Fruit fly (Drosophila melanogaster) whole organism: ENCODE results near the gene Mlc1.

ENCODE experiments used
- CG8478 ChIP-seq: fragments of >200 bp; optimal IDR thresholded peaks from 2 replicates; lab custom pipeline; 2018; ENCODE audit warnings: inconsistent platforms
- Dll ChIP-seq: fragments of >200 bp; optimal IDR thresholded peaks from 2 replicates; lab custom pipeline; 2017
- EcR ChIP-seq, 2 experiments: fragments of >200 bp; optimal IDR thresholded peaks; 2 replicates each; lab custom pipeline; 2017; ENCODE audit warnings: missing biosample characterization in 2 of 2, missing genetic modification characterization in 2 of 2, missing genetic modification reagents in 2 of 2
- pan ChIP-seq: fragments of >200 bp; optimal IDR thresholded peaks from 2 replicates; lab custom pipeline; 2017
- psq ChIP-seq: fragments of >200 bp; optimal IDR thresholded peaks from 2 replicates; lab custom pipeline; 2017
- usp ChIP-seq: fragments of >200 bp; optimal IDR thresholded peaks from 2 replicates; lab custom pipeline; 2017; ENCODE audit warnings: missing biosample characterization, missing genetic modification characterization, mixed read lengths

Gene Mlc1

DNA sequence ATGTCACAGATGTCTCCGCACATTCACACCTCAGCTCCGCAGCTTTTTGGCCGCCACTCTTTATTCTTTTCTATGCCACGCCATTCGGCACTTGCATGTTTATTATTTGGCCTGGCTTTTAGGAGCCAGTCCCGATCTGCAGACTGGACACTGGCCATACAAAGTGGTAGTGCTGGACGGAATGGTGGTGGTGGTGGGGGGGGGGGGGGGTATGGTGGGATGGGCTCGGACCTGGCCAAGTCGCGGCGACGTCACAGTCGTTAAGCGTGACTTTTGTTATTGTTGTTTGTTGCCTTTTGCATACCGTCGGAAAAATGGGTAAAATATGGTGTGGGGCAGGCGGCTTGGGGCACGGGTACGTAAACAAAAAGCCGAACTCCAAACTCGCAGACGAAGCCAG lies 25.1 kb upstream of the Mlc1 start:
- TF ChIP-seq CG8478 (lab: Kevin White, UChicago) (no peak), Dll (lab: Kevin White, UChicago) (no peak), usp (GFP tag; lab: Kevin White, UChicago) (no peak), EcR (GFP tag; optimal IDR thresholded peaks at IDR 0.05; lab: Kevin White, UChicago) (no peak), pan (no peak), psq (lab: Kevin White, UChicago) (no peak)

DNA sequence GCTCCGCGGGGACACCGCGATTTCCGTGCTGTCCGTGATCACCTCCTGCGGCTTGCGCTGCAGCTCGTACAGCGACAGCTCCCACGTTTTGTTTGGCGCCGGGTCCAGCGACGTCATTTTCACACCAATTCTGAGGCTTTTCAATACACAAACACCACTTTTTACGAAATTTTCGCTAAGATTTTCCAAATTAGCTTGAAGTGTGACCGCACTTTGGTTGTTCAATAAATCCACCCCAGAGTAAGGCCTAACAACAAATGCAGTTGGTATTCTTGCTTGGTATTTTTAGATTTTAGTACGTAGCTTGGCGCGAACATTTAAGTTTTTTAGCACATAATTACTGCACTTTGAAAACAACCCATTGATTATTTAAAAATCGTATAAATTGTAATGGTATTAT lies 21.8 kb upstream of the Mlc1 start, which contains the start of gene Sce:
Sce (minus strand) TSS at position 231 of the 400 bp plus-strand sequence.
- TF ChIP-seq usp (GFP tag; lab: Kevin White, UChicago): no peak
- no peak for TF ChIP-seq pan
- TF ChIP-seq EcR (GFP tag; optimal IDR thresholded peaks at IDR 0.05; lab: Kevin White, UChicago): no peak
- no peak for TF ChIP-seq Dll (lab: Kevin White, UChicago)
- no peak for TF ChIP-seq psq (lab: Kevin White, UChicago)
- no peak for TF ChIP-seq CG8478 (lab: Kevin White, UChicago)

- TF ChIP-seq Dll (lab: Kevin White, UChicago) (no peak), psq (lab: Kevin White, UChicago) (no peak), usp (GFP tag; lab: Kevin White, UChicago) (no peak), CG8478 (lab: Kevin White, UChicago) (no peak), pan (no peak), EcR (GFP tag; optimal IDR thresholded peaks at IDR 0.05; lab: Kevin White, UChicago) (no peak)
Measured at dm6 chr3R:27679667-27680066, 19.7 kb upstream of the Mlc1 start.

DNA sequence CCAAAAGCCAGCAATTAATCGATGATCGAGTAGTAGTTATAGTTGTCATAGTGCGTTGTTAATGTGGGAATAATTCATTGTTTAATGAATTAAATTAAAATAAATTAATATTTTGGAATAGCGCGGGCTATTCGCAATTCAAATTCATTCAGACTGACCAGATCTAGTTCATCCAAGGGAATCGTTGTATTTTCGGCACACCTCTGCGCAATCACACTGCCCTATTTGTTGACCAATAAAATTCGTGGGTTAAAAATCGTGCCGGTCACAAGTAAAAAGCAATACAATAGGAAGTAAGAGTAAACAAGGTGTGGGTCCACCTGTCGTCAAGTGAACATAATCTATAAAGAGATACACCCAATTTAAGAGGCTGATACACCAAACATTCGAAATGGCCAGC lies 19.0 kb upstream of the Mlc1 start, which contains the start of gene CG12883:
CG12883 (plus strand) TSS at position 273 of the 400 bp plus-strand sequence.
- TF ChIP-seq Dll (lab: Kevin White, UChicago): no peak
- TF ChIP-seq psq (lab: Kevin White, UChicago): no peak
- no peak for TF ChIP-seq usp (GFP tag; lab: Kevin White, UChicago)
- TF ChIP-seq EcR (GFP tag; optimal IDR thresholded peaks at IDR 0.05; lab: Kevin White, UChicago): no peak
- no peak for TF ChIP-seq CG8478 (lab: Kevin White, UChicago)
- TF ChIP-seq pan: no peak

DNA sequence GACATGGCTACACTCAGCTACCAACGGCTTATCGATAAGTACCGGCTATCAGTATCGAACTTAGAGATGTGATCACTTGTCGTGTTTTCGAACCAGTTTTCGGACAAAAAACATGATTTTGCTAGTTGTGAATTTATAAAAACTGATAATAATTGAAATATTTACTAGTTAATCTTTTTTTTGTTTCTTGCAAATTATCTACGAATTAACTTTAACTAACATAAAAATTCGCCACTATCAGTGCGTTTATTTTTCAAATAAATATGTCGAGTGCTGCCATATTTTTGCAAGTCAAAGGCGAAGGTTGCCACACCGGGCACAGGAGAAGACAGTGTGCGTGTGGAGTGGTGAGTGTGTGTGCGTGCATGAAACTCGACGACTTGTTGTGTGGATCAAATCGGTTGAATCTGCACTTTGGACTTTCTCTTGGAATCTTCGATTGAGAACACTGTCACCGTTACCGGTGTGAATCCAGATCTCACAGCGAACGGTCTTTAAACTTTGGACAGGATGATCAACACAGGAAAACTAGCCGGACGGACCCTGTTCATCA lies 17.3 kb upstream of the Mlc1 start, which contains the start of gene Hsdl2:
Hsdl2 (plus strand) TSS at position 349 of the 553 bp plus-strand sequence.
- TF ChIP-seq EcR (GFP tag; optimal IDR thresholded peaks at IDR 0.05; lab: Kevin White, UChicago): no peak
- TF ChIP-seq usp (GFP tag; lab: Kevin White, UChicago): no peak
- no peak for TF ChIP-seq pan
- TF ChIP-seq psq (lab: Kevin White, UChicago): no peak
- no peak for TF ChIP-seq CG8478 (lab: Kevin White, UChicago)
- no peak for TF ChIP-seq Dll (lab: Kevin White, UChicago)

DNA sequence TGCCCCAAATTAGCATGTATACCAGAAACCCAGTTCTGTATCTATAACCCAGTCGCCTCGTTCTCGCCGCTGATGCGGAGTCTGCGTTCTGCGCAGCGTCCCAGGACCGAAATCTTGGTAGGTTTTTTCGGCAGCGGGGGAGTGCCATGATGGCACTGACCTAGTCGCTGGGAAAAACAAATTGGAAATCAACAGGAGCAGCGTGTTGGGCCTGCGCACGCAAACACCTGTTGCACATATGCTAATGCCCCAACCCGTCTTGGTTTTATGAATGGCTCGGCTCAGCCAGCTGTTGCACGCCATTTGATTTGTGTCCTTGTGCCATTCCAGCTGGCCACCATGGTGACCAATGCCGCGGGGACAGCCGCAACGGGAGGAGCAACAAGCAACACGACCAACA lies 2.9 kb upstream of the Mlc1 start:
- TF ChIP-seq Dll (lab: Kevin White, UChicago): no peak
- TF ChIP-seq EcR (GFP tag; optimal IDR thresholded peaks at IDR 0.05; lab: Kevin White, UChicago): no peak
- no peak for TF ChIP-seq CG8478 (lab: Kevin White, UChicago)
- no peak for TF ChIP-seq usp (GFP tag; lab: Kevin White, UChicago)
- TF ChIP-seq psq (lab: Kevin White, UChicago): no peak
- TF ChIP-seq pan: no peak

DNA sequence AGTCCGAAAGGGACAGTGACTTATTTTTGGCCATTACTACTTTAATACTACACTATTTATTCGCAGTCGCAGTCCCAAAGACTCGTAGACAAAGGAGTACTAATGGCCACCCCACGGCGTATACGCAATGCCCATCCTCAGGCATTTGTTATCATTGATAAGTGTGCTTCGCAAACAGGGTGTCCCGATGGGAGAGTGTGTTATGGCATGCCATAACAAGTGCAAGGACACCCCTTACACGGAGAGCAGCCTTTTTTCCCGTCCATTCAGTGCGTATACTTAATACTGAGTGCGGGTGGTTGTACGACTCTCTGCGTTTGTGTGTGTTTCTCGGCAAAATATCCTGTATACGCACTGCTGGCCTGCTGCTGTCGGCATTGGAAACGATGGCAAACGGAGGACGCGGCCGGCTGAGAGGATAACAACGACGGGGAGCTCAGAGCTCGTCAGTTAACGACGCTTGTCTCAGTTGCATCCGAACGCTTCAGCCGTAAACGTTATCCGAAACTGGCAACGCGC lies 2.1 kb upstream of the Mlc1 start, which contains the start of gene unc80:
unc80 (plus strand) TSS at position 469 of the 519 bp plus-strand sequence.
- TF ChIP-seq pan (no peak), usp (GFP tag; lab: Kevin White, UChicago) (no peak), EcR (GFP tag; optimal IDR thresholded peaks at IDR 0.05; lab: Kevin White, UChicago) (no peak)

DNA sequence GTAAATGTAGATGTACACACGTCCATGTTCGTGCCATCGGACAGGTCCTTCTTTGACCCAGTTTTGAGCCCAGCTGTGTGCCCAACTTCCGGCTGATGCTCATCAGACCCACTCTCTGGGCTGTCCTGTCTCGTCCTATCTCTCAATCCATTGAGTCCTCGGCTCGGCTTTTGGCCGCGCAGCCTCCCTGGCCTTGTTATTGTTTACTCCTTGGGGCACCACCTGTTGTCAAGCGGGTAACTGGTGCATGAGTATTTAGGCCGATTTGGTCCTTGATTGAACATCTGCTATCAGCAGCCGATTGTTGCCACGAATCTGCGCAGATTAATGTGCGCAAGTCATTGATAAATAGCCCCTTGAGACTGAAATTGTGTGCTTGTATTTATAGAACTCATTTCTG lies 1.4 kb upstream of the Mlc1 start:
- TF ChIP-seq pan (no peak), EcR (GFP tag; optimal IDR thresholded peaks at IDR 0.05; lab: Kevin White, UChicago) (no peak), CG8478 (lab: Kevin White, UChicago) (no peak), psq (lab: Kevin White, UChicago) (no peak), Dll (lab: Kevin White, UChicago) (no peak), usp (GFP tag; lab: Kevin White, UChicago) (no peak)

dm6 chr3R:27656686-27657535 lies 3.1 kb downstream of the Mlc1 start, which contains the start of gene tau:
tau (minus strand) TSS chr3R:27656996.
- TF ChIP-seq psq (lab: Kevin White, UChicago) (no peak), CG8478 (lab: Kevin White, UChicago) (no peak), Dll (lab: Kevin White, UChicago) (no peak), pan (no peak), usp (GFP tag; lab: Kevin White, UChicago) (no peak), EcR (GFP tag; optimal IDR thresholded peaks at IDR 0.05; lab: Kevin White, UChicago) (no peak)

dm6 chr3R:27655109-27655508 lies 4.9 kb downstream of the Mlc1 start:
- TF ChIP-seq EcR (GFP tag; optimal IDR thresholded peaks at IDR 0.05; lab: Kevin White, UChicago): no peak
- TF ChIP-seq Dll (lab: Kevin White, UChicago): no peak
- TF ChIP-seq pan: no peak
- no peak for TF ChIP-seq psq (lab: Kevin White, UChicago)
- no peak for TF ChIP-seq CG8478 (lab: Kevin White, UChicago)
- TF ChIP-seq usp (GFP tag; lab: Kevin White, UChicago): no peak

dm6 chr3R:27652156-27652810 lies 7.7 kb downstream of the Mlc1 start, which contains the start of gene RpS10a:
RpS10a (plus strand) TSS chr3R:27652760.
- TF ChIP-seq EcR (GFP tag; optimal IDR thresholded peaks at IDR 0.05; lab: Kevin White, UChicago) (no peak), usp (GFP tag; lab: Kevin White, UChicago) (no peak), pan (no peak), CG8478 (lab: Kevin White, UChicago) (no peak), Dll (lab: Kevin White, UChicago) (no peak), psq (lab: Kevin White, UChicago) (no peak)
